Worm (Caenorhabditis elegans) whole organism, L4 larva: ENCODE results near the gene epn-1.

Experiments
- F26F4.8 ChIP-seq: fragments of 200-800 bp; sonication (Bioruptor generic); conservative IDR thresholded peaks from 2 replicates; pipeline ENCODE4 v1.3.6; 2022; ENCODE audit warnings: missing genetic modification characterization, missing compliant biosample characterization
- F44E2.7 ChIP-seq: fragments of 200-800 bp; sonication (Bioruptor generic); IDR thresholded peaks from 2 replicates; pipeline ENCODE4 v2.1.2; 2022; ENCODE audit warnings: missing genetic modification characterization, missing compliant biosample characterization
- F49E8.2 ChIP-seq: sonication (generic microtip); optimal IDR thresholded peaks from 2 replicates; lab custom pipeline; 2016; ENCODE audit warnings: missing compliant biosample characterization, mild to moderate bottlenecking, missing genetic modification characterization, borderline replicate concordance
- R02D3.7 ChIP-seq: fragments of 150-350 bp; sonication (generic microtip); optimal IDR thresholded peaks from 3 replicates; lab custom pipeline; 2014; ENCODE audit warnings: missing biosample characterization, missing genetic modification characterization
- T20F7.1 ChIP-seq: fragments of 200-800 bp; sonication (Bioruptor generic); optimal IDR thresholded peaks from 2 replicates; lab custom pipeline; 2018; ENCODE audit warnings: mild to moderate bottlenecking, missing genetic modification characterization, missing compliant biosample characterization
- T26A8.4 ChIP-seq: fragments of 200-800 bp; sonication (Bioruptor generic); IDR thresholded peaks from 2 replicates; pipeline ENCODE4 v1.3.6; 2022; ENCODE audit warnings: missing genetic modification characterization, missing compliant biosample characterization
- Y105C5A.15 ChIP-seq: fragments of 200-800 bp; sonication (Bioruptor generic); IDR thresholded peaks from 2 replicates; pipeline ENCODE4 v1.3.6; 2022; ENCODE audit warnings: missing genetic modification characterization, missing compliant biosample characterization
- Y75B8A.6 ChIP-seq: fragments of 200-800 bp; sonication (Bioruptor generic); IDR thresholded peaks from 2 replicates; pipeline ENCODE4 v1.3.6; 2022; ENCODE audit warnings: missing genetic modification reagents, missing genetic modification characterization, missing compliant biosample characterization
- aha-1 ChIP-seq: fragments of 150-350 bp; peaks from one replicate; lab custom pipeline; 2014; ENCODE audit warnings: missing biosample characterization, missing genetic modification characterization
- aly-2 ChIP-seq: sonication (generic microtip); optimal IDR thresholded peaks from 2 replicates; lab custom pipeline; 2018; ENCODE audit warnings: missing biosample characterization, missing genetic modification characterization
- ceh-62 ChIP-seq: sonication (generic microtip); optimal IDR thresholded peaks from 2 replicates; lab custom pipeline; 2017; ENCODE audit warnings: missing biosample characterization, missing genetic modification characterization
- ctbp-1 ChIP-seq: fragments of 200-800 bp; sonication (Bioruptor generic); IDR thresholded peaks from 2 replicates; pipeline ENCODE4 v1.3.6; 2022; ENCODE audit warnings: missing genetic modification reagents, missing genetic modification characterization, missing compliant biosample characterization
- daf-12 ChIP-seq: fragments of 150-350 bp; optimal IDR thresholded peaks from 2 replicates; lab custom pipeline; 2014; ENCODE audit warnings: missing biosample characterization, missing genetic modification reagents, missing genetic modification characterization
- daf-16 ChIP-seq, 3 experiments: sonication (generic microtip); optimal IDR thresholded peaks; 2 replicates each; lab custom pipeline; 2016 to 2017; ENCODE audit warnings: missing genetic modification characterization in 3 of 3, missing genetic modification reagents in 3 of 3, mild to moderate bottlenecking in 2 of 3, missing compliant biosample characterization in 2 of 3, missing biosample characterization in 1 of 3, moderate library complexity in 1 of 3
- dmd-6 ChIP-seq: fragments of 200-800 bp; sonication (Bioruptor generic); IDR thresholded peaks from 2 replicates; pipeline ENCODE4 v1.3.6; 2022; ENCODE audit warnings: missing genetic modification reagents, missing genetic modification characterization, missing compliant biosample characterization
- dmd-8 ChIP-seq: fragments of 200-800 bp; sonication (Bioruptor generic); IDR thresholded peaks from 2 replicates; pipeline ENCODE4 v1.3.6; 2022; ENCODE audit warnings: missing genetic modification characterization, missing compliant biosample characterization
- dpl-1 ChIP-seq: fragments of 150-350 bp; optimal IDR thresholded peaks from 2 replicates; lab custom pipeline; 2014; ENCODE audit warnings: missing biosample characterization, missing genetic modification reagents, missing genetic modification characterization
- duxl-1 ChIP-seq: sonication (generic microtip); optimal IDR thresholded peaks from 2 replicates; lab custom pipeline; 2016; ENCODE audit warnings: mild to moderate bottlenecking, missing genetic modification characterization, moderate library complexity, missing compliant biosample characterization; ENCODE audit not compliant: poor library complexity
- egl-27 ChIP-seq: sonication (generic microtip); optimal IDR thresholded peaks from 3 replicates; lab custom pipeline; 2017; ENCODE audit warnings: missing biosample characterization, missing genetic modification reagents, missing genetic modification characterization
- egl-43 ChIP-seq: fragments of 200-800 bp; sonication (Bioruptor generic); IDR thresholded peaks from 2 replicates; pipeline ENCODE4 v1.3.6; 2022; ENCODE audit warnings: missing genetic modification reagents, missing genetic modification characterization, missing compliant biosample characterization
- fkh-10 ChIP-seq: fragments of 150-350 bp; optimal IDR thresholded peaks from 2 replicates; lab custom pipeline; 2014; ENCODE audit warnings: missing biosample characterization, missing genetic modification reagents, missing genetic modification characterization
- hlh-11 ChIP-seq: fragments of 200-800 bp; sonication (Bioruptor generic); optimal IDR thresholded peaks from 2 replicates; lab custom pipeline; 2018; ENCODE audit warnings: mild to moderate bottlenecking, missing genetic modification characterization, missing compliant biosample characterization
- hlh-30 ChIP-seq: sonication (generic microtip); optimal IDR thresholded peaks from 2 replicates; lab custom pipeline; 2017; ENCODE audit warnings: antibody characterized with exemption, mild to moderate bottlenecking, missing genetic modification characterization, missing compliant biosample characterization; ENCODE audit not compliant: insufficient read depth
- hmg-1.1 ChIP-seq: fragments of 200-800 bp; sonication (Bioruptor generic); IDR thresholded peaks from 2 replicates; pipeline ENCODE4 v1.3.6; 2022; ENCODE audit warnings: missing genetic modification reagents, missing genetic modification characterization, missing compliant biosample characterization
- lim-7 ChIP-seq: fragments of 200-800 bp; sonication (Bioruptor generic); IDR thresholded peaks from 2 replicates; pipeline ENCODE4 v1.3.6; 2022; ENCODE audit warnings: missing genetic modification characterization, missing compliant biosample characterization
- lin-13 ChIP-seq: fragments of 150-350 bp; optimal IDR thresholded peaks from 2 replicates; lab custom pipeline; 2014; ENCODE audit warnings: missing biosample characterization, missing genetic modification reagents, missing genetic modification characterization
- lin-15B ChIP-seq: fragments of 150-350 bp; sonication (generic microtip); optimal IDR thresholded peaks from 3 replicates; lab custom pipeline; 2014; ENCODE audit warnings: missing biosample characterization, missing genetic modification characterization
- lin-29 ChIP-seq: fragments of 200-800 bp; sonication (Bioruptor generic); IDR thresholded peaks from 2 replicates; pipeline ENCODE4 v1.3.6; 2022; ENCODE audit warnings: missing genetic modification reagents, missing genetic modification characterization, missing compliant biosample characterization
- lin-38 ChIP-seq: fragments of 200-800 bp; sonication (Bioruptor generic); IDR thresholded peaks from 2 replicates; pipeline ENCODE4 v1.3.6; 2022; ENCODE audit warnings: missing genetic modification reagents, missing genetic modification characterization, missing compliant biosample characterization
- lin-39 ChIP-seq: fragments of 150-350 bp; optimal IDR thresholded peaks from 2 replicates; lab custom pipeline; 2014; ENCODE audit warnings: missing biosample characterization, missing genetic modification reagents, missing genetic modification characterization
- lir-3 ChIP-seq: sonication (generic microtip); optimal IDR thresholded peaks from 2 replicates; lab custom pipeline; 2016; ENCODE audit warnings: mild to moderate bottlenecking, missing genetic modification characterization, missing compliant biosample characterization
- lsy-2 ChIP-seq, 2 experiments: fragments of 150-350 bp in 1 of 2; sonication (generic microtip) in 1 of 2; optimal IDR thresholded peaks; 2 replicates each; lab custom pipeline; 2014 to 2017; ENCODE audit warnings: missing biosample characterization in 2 of 2, missing genetic modification characterization in 2 of 2
- mdt-29 ChIP-seq: fragments of 200-800 bp; sonication (Bioruptor generic); IDR thresholded peaks from 2 replicates; pipeline ENCODE4 v1.3.6; 2022; ENCODE audit warnings: missing genetic modification reagents, missing genetic modification characterization, missing compliant biosample characterization
- mep-1 ChIP-seq: fragments of 150-350 bp; sonication (generic microtip); optimal IDR thresholded peaks from 3 replicates; lab custom pipeline; 2014; ENCODE audit warnings: missing biosample characterization, missing genetic modification characterization
- mxl-3 ChIP-seq: fragments of 200-800 bp; sonication (Bioruptor generic); optimal IDR thresholded peaks from 2 replicates; lab custom pipeline; 2018; ENCODE audit warnings: mild to moderate bottlenecking, missing genetic modification characterization, missing compliant biosample characterization
- nhr-102 ChIP-seq: sonication (generic microtip); optimal IDR thresholded peaks from 2 replicates; lab custom pipeline; 2016; ENCODE audit warnings: mild to moderate bottlenecking, missing genetic modification characterization, moderate library complexity, missing compliant biosample characterization
- nhr-237 ChIP-seq: sonication (generic microtip); optimal IDR thresholded peaks from 2 replicates; lab custom pipeline; 2017; ENCODE audit warnings: missing biosample characterization, missing genetic modification characterization
- nhr-25 ChIP-seq: sonication (generic microtip); optimal IDR thresholded peaks from 2 replicates; lab custom pipeline; 2017; ENCODE audit warnings: missing genetic modification characterization, mild to moderate bottlenecking, missing compliant biosample characterization, antibody characterized with exemption, moderate library complexity, borderline replicate concordance; ENCODE audit not compliant: insufficient read depth
- nhr-42 ChIP-seq: fragments of 200-800 bp; sonication (Bioruptor generic); IDR thresholded peaks from 2 replicates; pipeline ENCODE4 v1.3.6; 2022; ENCODE audit warnings: missing genetic modification characterization, missing compliant biosample characterization
- nhr-48 ChIP-seq: sonication (generic microtip); optimal IDR thresholded peaks from 2 replicates; lab custom pipeline; 2016; ENCODE audit warnings: mild to moderate bottlenecking, missing genetic modification characterization, missing compliant biosample characterization
- saeg-2 ChIP-seq: fragments of 200-800 bp; sonication (Bioruptor generic); IDR thresholded peaks from 2 replicates; pipeline ENCODE4 v1.3.6; 2022; ENCODE audit warnings: missing genetic modification reagents, missing genetic modification characterization, missing compliant biosample characterization
- sdz-12 ChIP-seq: fragments of 200-800 bp; sonication (Bioruptor generic); optimal IDR thresholded peaks from 2 replicates; lab custom pipeline; 2018; ENCODE audit warnings: mild to moderate bottlenecking, missing genetic modification characterization, missing compliant biosample characterization
- spr-1 ChIP-seq: sonication (generic microtip); optimal IDR thresholded peaks from 2 replicates; lab custom pipeline; 2016; ENCODE audit warnings: mild to moderate bottlenecking, missing genetic modification characterization, missing compliant biosample characterization
- tag-97 ChIP-seq: fragments of 200-800 bp; sonication (Bioruptor generic); IDR thresholded peaks from 2 replicates; pipeline ENCODE4 v1.3.6; 2022; ENCODE audit warnings: missing genetic modification characterization, missing compliant biosample characterization
- tra-1 ChIP-seq: fragments of 200-800 bp; sonication (Bioruptor generic); IDR thresholded peaks from 2 replicates; pipeline ENCODE4 v1.3.6; 2022; ENCODE audit warnings: missing genetic modification reagents, missing genetic modification characterization, missing compliant biosample characterization
- unc-62 ChIP-seq, 3 experiments: fragments of 150-350 bp in 1 of 3; sonication (generic microtip); optimal IDR thresholded peaks in 2 of 3; peaks in 1 of 3; 1 replicate in 1 of 3; 2 replicates in 2 of 3; lab custom pipeline; 2014 to 2017; ENCODE audit warnings: missing biosample characterization in 3 of 3, missing genetic modification characterization in 3 of 3, missing genetic modification reagents in 3 of 3, missing genotype in 1 of 3
- zfp-3 ChIP-seq: fragments of 200-800 bp; sonication (Bioruptor generic); conservative IDR thresholded peaks from 2 replicates; pipeline ENCODE4 v1.3.6; 2022; ENCODE audit warnings: missing genetic modification reagents, missing genetic modification characterization, missing compliant biosample characterization
- zip-2 ChIP-seq: fragments of 150-350 bp; optimal IDR thresholded peaks from 2 replicates; lab custom pipeline; 2014; ENCODE audit warnings: missing biosample characterization, missing genetic modification characterization
- ztf-7 ChIP-seq: fragments of 150-350 bp; optimal IDR thresholded peaks from 2 replicates; lab custom pipeline; 2014; ENCODE audit warnings: missing biosample characterization, missing genetic modification characterization

Gene epn-1

ce11 chrX:14815412-14815811 lies 2.9 kb downstream of the epn-1 start:
- 0 out of 2 replicates have a peak, but pooled peaks have one; percentile 26 for TF ChIP-seq F44E2.7 (GFP tag; lab: Robert Waterston, UW)
- TF ChIP-seq zip-2 (tag; lab: Kevin White, UChicago): no peak
- TF ChIP-seq egl-43 (GFP tag; lab: Robert Waterston, UW): peak; percentile 39; the same call in 1 of the 2 replicates
- peak; percentile 35 for TF ChIP-seq sdz-12 (GFP tag; lab: Kevin White, UChicago)
- peak; percentile 10 for TF ChIP-seq lir-3 (tag; lab: Kevin White, UChicago)
- TF ChIP-seq lin-15B (tag; lab: Kevin White, UChicago): no peak
- TF ChIP-seq hlh-30 (tag; lab: Kevin White, UChicago): peak; percentile 29
- peak; percentile 64 for TF ChIP-seq Y75B8A.6 (GFP tag; lab: Robert Waterston, UW)
- peak; percentile 61; the same call in 1 of the 2 replicates for TF ChIP-seq zfp-3
- TF ChIP-seq F49E8.2 (tag; lab: Kevin White, UChicago): no peak
- TF ChIP-seq lsy-2 (tag; optimal IDR thresholded peaks at IDR 0.05; lab: Kevin White, UChicago): peak in 1 of 2 experiments; percentile 15
- no peak for TF ChIP-seq nhr-237 (tag; lab: Kevin White, UChicago)
- TF ChIP-seq T26A8.4 (GFP tag; lab: Robert Waterston, UW): peak; percentile 78
- no peak for TF ChIP-seq daf-12 (tag; lab: Kevin White, UChicago)
- peak; percentile 11 for TF ChIP-seq nhr-25 (tag; lab: Kevin White, UChicago)
- TF ChIP-seq nhr-102 (tag; lab: Kevin White, UChicago): peak; percentile 60
- TF ChIP-seq nhr-48 (tag; lab: Kevin White, UChicago): peak; percentile 19
- no peak for TF ChIP-seq fkh-10 (GFP tag; lab: Kevin White, UChicago)
- TF ChIP-seq saeg-2: 0 out of 2 replicates have a peak, but pooled peaks have one; percentile 43
- no peak for TF ChIP-seq daf-16 (GFP tag; optimal IDR thresholded peaks at IDR 0.05; lab: Kevin White, UChicago)
- peak; percentile 16 for TF ChIP-seq daf-16 (tag; optimal IDR thresholded peaks at IDR 0.05; lab: Kevin White, UChicago)
- no peak for TF ChIP-seq dmd-6
- TF ChIP-seq lin-39 (tag; lab: Kevin White, UChicago): no peak
- TF ChIP-seq nhr-42 (GFP tag; lab: Robert Waterston, UW): no peak
- no peak for TF ChIP-seq lin-13 (GFP tag; lab: Kevin White, UChicago)
- no peak for TF ChIP-seq mxl-3 (GFP tag; lab: Kevin White, UChicago)
- no peak for TF ChIP-seq Y105C5A.15 (GFP tag; lab: Robert Waterston, UW)
- no peak for TF ChIP-seq aly-2 (tag; lab: Kevin White, UChicago)
- TF ChIP-seq R02D3.7 (tag; lab: Kevin White, UChicago): no peak
- peak in 1 of 2 experiments; percentile 39 for TF ChIP-seq unc-62 (GFP tag; optimal IDR thresholded peaks at IDR 0.05 in 1 of 2; lab: Kevin White, UChicago)
- TF ChIP-seq unc-62 (tag; optimal IDR thresholded peaks at IDR 0.05; lab: Kevin White, UChicago): no peak
- TF ChIP-seq spr-1 (tag; lab: Kevin White, UChicago): peak; percentile 34
- 0 out of 2 replicates have a peak, but pooled peaks have one; percentile 40 for TF ChIP-seq lim-7
- no peak for TF ChIP-seq tra-1 (GFP tag; lab: Robert Waterston, UW)
- TF ChIP-seq tag-97 (GFP tag; lab: Robert Waterston, UW): 0 out of 2 replicates have a peak, but pooled peaks have one; percentile 23
- TF ChIP-seq aha-1: peak; percentile 50
- TF ChIP-seq dmd-8 (GFP tag; lab: Robert Waterston, UW): no peak
- no peak for TF ChIP-seq mep-1
- peak; percentile 7 for TF ChIP-seq hlh-11 (tag; lab: Kevin White, UChicago)

ce11 chrX:14813398-14813797 lies 4.9 kb downstream of the epn-1 start:
- TF ChIP-seq lin-29 (GFP tag; lab: Robert Waterston, UW) (0 out of 2 replicates have a peak, but pooled peaks have one; percentile 17), lin-38 (GFP tag; lab: Robert Waterston, UW) (peak; percentile 49), hmg-1.1 (GFP tag; lab: Robert Waterston, UW) (peak; percentile 86), dpl-1 (GFP tag; lab: Kevin White, UChicago) (peak; percentile 61), ztf-7 (tag; lab: Kevin White, UChicago) (peak; percentile 88), dmd-8 (GFP tag; lab: Robert Waterston, UW) (no peak), egl-27 (tag; lab: Kevin White, UChicago) (no peak), nhr-102 (tag; lab: Kevin White, UChicago) (peak; percentile 89), ctbp-1 (GFP tag; lab: Robert Waterston, UW) (no peak), hlh-30 (tag; lab: Kevin White, UChicago) (peak; percentile 80), lin-13 (GFP tag; lab: Kevin White, UChicago) (no peak), ceh-62 (tag; lab: Kevin White, UChicago) (no peak), T20F7.1 (GFP tag; lab: Kevin White, UChicago) (peak; percentile 77), duxl-1 (tag; lab: Kevin White, UChicago) (peak; percentile 93), F26F4.8 (GFP tag; lab: Robert Waterston, UW) (no peak), Y105C5A.15 (GFP tag; lab: Robert Waterston, UW) (no peak), mdt-29 (no peak)
